Fruit fly (Drosophila melanogaster): ENCODE data around the gene CG42724.

Gene CG42724

dm6 chr3R:6405674-6406565, 37.8 kb upstream of the CG42724 start, which contains the start of gene Dmtn (continued):
- TF ChIP-seq Tbp (GFP tag; optimal IDR thresholded peaks at IDR 0.05) (no peak), CG11093 (GFP tag; IDR thresholded peaks at IDR 0.05) (no peak), NfI (GFP tag; optimal IDR thresholded peaks at IDR 0.05) (peak; percentile 3), CG3838 (GFP tag; optimal IDR thresholded peaks at IDR 0.05) (no peak), bowl (GFP tag; IDR thresholded peaks at IDR 0.05) (no peak), ro (GFP tag; IDR thresholded peaks at IDR 0.05) (no peak), Deaf1 (tag; optimal IDR thresholded peaks at IDR 0.05) (peak; percentile 68), Ptx1 (GFP tag; IDR thresholded peaks at IDR 0.05) (no peak), CG12659 (GFP tag; optimal IDR thresholded peaks at IDR 0.05) (peak; percentile 56), GATAe (GFP tag; conservative IDR thresholded peaks at IDR 0.05) (no peak), chif (GFP tag; optimal IDR thresholded peaks at IDR 0.05) (no peak), ac (GFP tag; optimal IDR thresholded peaks at IDR 0.05) (peak; percentile 24), Atf3 (GFP tag; optimal IDR thresholded peaks at IDR 0.05) (no peak), CG32772 (GFP tag; IDR thresholded peaks at IDR 0.05) (no peak), pros (GFP tag; optimal IDR thresholded peaks at IDR 0.05) (peak; percentile 92), CG7786 (GFP tag; optimal IDR thresholded peaks at IDR 0.05) (no peak), CG6254 (GFP tag; optimal IDR thresholded peaks at IDR 0.05) (peak; percentile 17), CG6683 (GFP tag; optimal IDR thresholded peaks at IDR 0.05) (no peak), CG18476 (GFP tag; optimal IDR thresholded peaks at IDR 0.05) (no peak), Elba2 (GFP tag; optimal IDR thresholded peaks at IDR 0.05) (peak; percentile 43), onecut (GFP tag; IDR thresholded peaks at IDR 0.05) (peak; percentile 51), sna (GFP tag; IDR thresholded peaks at IDR 0.05; ENCODE audit: partially characterized antibody) (no peak), CG15696 (tag; optimal IDR thresholded peaks at IDR 0.05) (peak; percentile 16), Dref (GFP tag; IDR thresholded peaks at IDR 0.05) (no peak), dmrt11E (tag; optimal IDR thresholded peaks at IDR 0.05) (no peak), CG7271 (tag; optimal IDR thresholded peaks at IDR 0.05) (peak; percentile 0), Ets97D (GFP tag; optimal IDR thresholded peaks at IDR 0.05) (peak; percentile 9), CG12219 (GFP tag; optimal IDR thresholded peaks at IDR 0.05) (no peak), CG15479 (GFP tag; optimal IDR thresholded peaks at IDR 0.05) (no peak), Oli (tag; optimal IDR thresholded peaks at IDR 0.05) (peak; percentile 25), Hand (GFP tag; optimal IDR thresholded peaks at IDR 0.05) (no peak), MTF-1 (GFP tag; optimal IDR thresholded peaks at IDR 0.05; ENCODE audit: borderline replicate concordance) (peak; percentile 63), CoRest (tag; optimal IDR thresholded peaks at IDR 0.05) (peak; percentile 56), hb (GFP tag; IDR thresholded peaks at IDR 0.05; ENCODE audit: partially characterized antibody) (no peak), CG30403 (GFP tag; optimal IDR thresholded peaks at IDR 0.05) (peak; percentile 24), CG3407 (GFP tag; optimal IDR thresholded peaks at IDR 0.05) (no peak), pho (GFP tag; optimal IDR thresholded peaks at IDR 0.05) (no peak), MBD-R2 (GFP tag; IDR thresholded peaks at IDR 0.05) (no peak), Meics (GFP tag; optimal IDR thresholded peaks at IDR 0.05) (peak; percentile 10), CG11723 (GFP tag; optimal IDR thresholded peaks at IDR 0.05) (no peak), oc (tag; optimal IDR thresholded peaks at IDR 0.05) (peak; percentile 29), CG13624 (GFP tag; optimal IDR thresholded peaks at IDR 0.05) (no peak), croc (GFP tag; conservative IDR thresholded peaks at IDR 0.05) (no peak), ranshi (GFP tag; IDR thresholded peaks at IDR 0.05) (no peak), slp2 (GFP tag; optimal IDR thresholded peaks at IDR 0.05) (peak; percentile 2), Hr51 (GFP tag; optimal IDR thresholded peaks at IDR 0.05) (peak; percentile 4 to 24), pfk (GFP tag; optimal IDR thresholded peaks at IDR 0.05) (peak; percentile 50), MESR4 (GFP tag; optimal IDR thresholded peaks at IDR 0.05) (peak; percentile 59)
